Fruit fly (Drosophila melanogaster): ENCODE measurements around the gene Tektin-C.

The Tektin-C gene

dm6 chr3L:5785237-5786062 lies 10.9 kb downstream of the Tektin-C start (continued):
- 0 out of 3 replicates have a peak, but pooled peaks have one; percentile 36 for TF ChIP-seq ken (GFP tag; IDR thresholded peaks at IDR 0.05)
- peak; percentile 20; the same call in 1 of the 3 replicates for TF ChIP-seq zfh1 (GFP tag; IDR thresholded peaks at IDR 0.05)

dm6 chr3L:5779476-5780401 lies 16.6 kb downstream of the Tektin-C start, which contains the start of the genes Myt1, PGRP-LD and Pmi:
Myt1 (minus strand) TSS chr3L:5779591.
PGRP-LD (plus strand) TSS chr3L:5780051.
Pmi (plus strand) TSS chr3L:5780051.
- TF ChIP-seq fd3F (GFP tag; optimal IDR thresholded peaks at IDR 0.05): no peak
- no peak for TF ChIP-seq Stat92E (GFP tag; optimal IDR thresholded peaks at IDR 0.05)
- no peak for TF ChIP-seq h (optimal IDR thresholded peaks at IDR 0.05)
- TF ChIP-seq Myb (GFP tag; optimal IDR thresholded peaks at IDR 0.05): peak; percentile 38
- TF ChIP-seq eve (GFP tag; optimal IDR thresholded peaks at IDR 0.05): no peak
- TF ChIP-seq CG31224 (GFP tag; IDR thresholded peaks at IDR 0.05): no peak
- peak; percentile 91 for TF ChIP-seq E2f2 (GFP tag; IDR thresholded peaks at IDR 0.05)
- peak; percentile 48 for TF ChIP-seq trem (tag; optimal IDR thresholded peaks at IDR 0.05)
- no peak for TF ChIP-seq CG12299 (tag; optimal IDR thresholded peaks at IDR 0.05)
- TF ChIP-seq CG34422 (GFP tag; IDR thresholded peaks at IDR 0.05): peak; percentile 33; the same call in 1 of the 3 replicates
- peak; percentile 37; the same call in 1 of the 2 replicates for TF ChIP-seq unc-4 (GFP tag; IDR thresholded peaks at IDR 0.05; ENCODE audit: partially characterized antibody)
- TF ChIP-seq CG4730 (GFP tag; IDR thresholded peaks at IDR 0.05): no peak
- peak; percentile 36; the same call in 1 of the 2 replicates for TF ChIP-seq Scr (GFP tag; IDR thresholded peaks at IDR 0.05; ENCODE audit: partially characterized antibody)
- no peak for TF ChIP-seq sima (GFP tag; optimal IDR thresholded peaks at IDR 0.05)
- 0 out of 3 replicates have a peak, but pooled peaks have one; percentile 25 for TF ChIP-seq CG16813 (GFP tag; IDR thresholded peaks at IDR 0.05; ENCODE audit: partially characterized antibody)
- TF ChIP-seq Pdp1 (GFP tag; optimal IDR thresholded peaks at IDR 0.05): peak in 1 of 2 experiments; percentile 98
- no peak for TF ChIP-seq CG7271 (tag; optimal IDR thresholded peaks at IDR 0.05)
- TF ChIP-seq inv (GFP tag; IDR thresholded peaks at IDR 0.05; ENCODE audit: partially characterized antibody): 0 out of 2 replicates have a peak, but pooled peaks have one; percentile 7
- no peak for TF ChIP-seq CG17612 (GFP tag; IDR thresholded peaks at IDR 0.05)
- TF ChIP-seq CG9797 (GFP tag; optimal IDR thresholded peaks at IDR 0.05): peak; percentile 70
- TF ChIP-seq Sin3A (optimal IDR thresholded peaks at IDR 0.05): peak; percentile 55
- peak; percentile 32 for TF ChIP-seq CG2116 (GFP tag; optimal IDR thresholded peaks at IDR 0.05)
- TF ChIP-seq MBD-R2 (GFP tag; IDR thresholded peaks at IDR 0.05): peak; percentile 33; the same call in 1 of the 2 replicates
- no peak for TF ChIP-seq ara (GFP tag; IDR thresholded peaks at IDR 0.05)
- no peak for TF ChIP-seq sd (tag; optimal IDR thresholded peaks at IDR 0.05)
- TF ChIP-seq CG12391 (tag; optimal IDR thresholded peaks at IDR 0.05): peak; percentile 27
- no peak for TF ChIP-seq Fer1 (GFP tag; optimal IDR thresholded peaks at IDR 0.05)
- TF ChIP-seq YL-1 (GFP tag; optimal IDR thresholded peaks at IDR 0.05): peak; percentile 26
- TF ChIP-seq hth (optimal IDR thresholded peaks at IDR 0.05): no peak
- TF ChIP-seq pros (GFP tag; optimal IDR thresholded peaks at IDR 0.05): peak; percentile 39
- TF ChIP-seq Sry-δ (GFP tag; optimal IDR thresholded peaks at IDR 0.05): peak; percentile 61
- peak; percentile 11 for TF ChIP-seq Lhr (GFP tag; optimal IDR thresholded peaks at IDR 0.05)
- TF ChIP-seq Med (GFP tag): peak; percentile 73
- TF ChIP-seq bigmax (GFP tag; optimal IDR thresholded peaks at IDR 0.05): no peak
- peak; percentile 69 for TF ChIP-seq BEAF-32 (GFP tag; optimal IDR thresholded peaks at IDR 0.05)
- peak; percentile 13 for TF ChIP-seq CG30403 (GFP tag; optimal IDR thresholded peaks at IDR 0.05)
- no peak for TF ChIP-seq btn (GFP tag; optimal IDR thresholded peaks at IDR 0.05)
- peak; percentile 2 for TF ChIP-seq lbe (GFP tag; optimal IDR thresholded peaks at IDR 0.05)
- TF ChIP-seq wek (GFP tag; optimal IDR thresholded peaks at IDR 0.05): no peak
- no peak for TF ChIP-seq crp (GFP tag; optimal IDR thresholded peaks at IDR 0.05)
- TF ChIP-seq CG12659 (GFP tag; optimal IDR thresholded peaks at IDR 0.05): peak; percentile 9
- TF ChIP-seq B-H1 (GFP tag; IDR thresholded peaks at IDR 0.05): no peak

All from whole organism, embryonic.